Fruit fly (Drosophila melanogaster): ENCODE data around the gene Xe7.

DNA sequence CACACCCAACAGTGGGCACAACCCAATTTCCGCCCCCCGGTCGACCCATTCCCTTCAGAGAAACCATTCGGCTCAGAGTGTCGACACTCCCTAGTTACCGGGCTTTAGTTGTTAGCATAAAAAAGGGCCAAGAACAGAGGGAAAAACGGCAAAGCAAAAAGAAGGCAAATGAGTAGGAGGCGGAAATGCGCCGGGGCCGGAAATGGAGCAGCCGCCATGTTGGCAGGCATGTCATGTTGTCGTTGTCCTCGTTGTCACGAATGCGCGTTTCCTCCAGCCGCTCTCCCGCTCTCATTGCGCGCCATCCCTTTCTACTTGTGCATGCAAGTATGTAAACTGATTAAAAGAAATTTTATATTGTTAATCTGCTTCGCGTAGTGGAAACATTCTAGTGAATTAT lies 27.2 kb upstream of the Xe7 start:
- TF ChIP-seq CG6854 (GFP tag; optimal IDR thresholded peaks at IDR 0.05) (no peak), topi (GFP tag; optimal IDR thresholded peaks at IDR 0.05) (no peak)
